Worm (Caenorhabditis elegans) whole organism, L1 larva: ENCODE measurements around the gene grl-9.

Experiments used
- C04F5.9 ChIP-seq: sonication (generic microtip); optimal IDR thresholded peaks from 2 replicates; lab custom pipeline; 2016; ENCODE audit warnings: missing genetic modification characterization, missing compliant biosample characterization
- Y116A8C.19 ChIP-seq: sonication (generic microtip); optimal IDR thresholded peaks from 2 replicates; lab custom pipeline; 2016; ENCODE audit warnings: missing compliant biosample characterization, missing genetic modification characterization, borderline replicate concordance
- aly-2 ChIP-seq: fragments of 150-350 bp; optimal IDR thresholded peaks from 2 replicates; lab custom pipeline; 2014; ENCODE audit warnings: missing biosample characterization, missing genetic modification characterization
- ama-1 ChIP-seq: fragments of 150-350 bp; optimal IDR thresholded peaks from 2 replicates; lab custom pipeline; 2014
- ceh-8 ChIP-seq: fragments of 200-800 bp; sonication (Bioruptor generic); optimal IDR thresholded peaks from 2 replicates; lab custom pipeline; 2018; ENCODE audit warnings: mild to moderate bottlenecking, missing genetic modification characterization, moderate library complexity, missing compliant biosample characterization
- ceh-88 ChIP-seq: fragments of 200-800 bp; sonication (Bioruptor generic); IDR thresholded peaks from 2 replicates; pipeline ENCODE4 v1.3.6; 2022; ENCODE audit warnings: missing genetic modification characterization, missing compliant biosample characterization
- dsc-1 ChIP-seq: sonication (generic microtip); optimal IDR thresholded peaks from 2 replicates; lab custom pipeline; 2016; ENCODE audit warnings: mild to moderate bottlenecking, missing genetic modification characterization, missing compliant biosample characterization
- efl-1 ChIP-seq, 4 experiments: fragments of 150-350 bp; optimal IDR thresholded peaks in 3 of 4; peaks in 1 of 4; 1 replicate in 1 of 4; 2 replicates in 3 of 4; lab custom pipeline; 2014; ENCODE audit warnings: missing biosample characterization in 2 of 4, missing genetic modification characterization in 2 of 4, missing genetic modification reagents in 2 of 4
- elt-3 ChIP-seq, 6 experiments: fragments of 150-350 bp in 1 of 6; sonication (generic microtip); optimal IDR thresholded peaks; 2 replicates each; lab custom pipeline; 2017 to 2018; ENCODE audit warnings: missing biosample characterization in 6 of 6, missing genetic modification characterization in 6 of 6, inconsistent platforms in 1 of 6
- fkh-10 ChIP-seq: sonication (generic microtip); optimal IDR thresholded peaks from 2 replicates; lab custom pipeline; 2017; ENCODE audit warnings: missing biosample characterization, missing genetic modification reagents, missing genetic modification characterization
- fkh-4 ChIP-seq: sonication (generic microtip); optimal IDR thresholded peaks from 2 replicates; lab custom pipeline; 2016; ENCODE audit warnings: missing compliant biosample characterization, missing genetic modification characterization, borderline replicate concordance
- fkh-8 ChIP-seq: sonication (generic microtip); optimal IDR thresholded peaks from 2 replicates; lab custom pipeline; 2016; ENCODE audit warnings: mild to moderate bottlenecking, missing genetic modification characterization, missing compliant biosample characterization
- hlh-17 ChIP-seq: fragments of 200-800 bp; sonication (Bioruptor generic); optimal IDR thresholded peaks from 2 replicates; lab custom pipeline; 2018; ENCODE audit warnings: missing genetic modification characterization, mild to moderate bottlenecking, missing compliant biosample characterization, moderate library complexity, borderline replicate concordance
- hlh-4 ChIP-seq: sonication (generic microtip); optimal IDR thresholded peaks from 2 replicates; lab custom pipeline; 2016; ENCODE audit warnings: mild to moderate bottlenecking, missing genetic modification characterization, missing compliant biosample characterization
- hpl-2 ChIP-seq: fragments of 150-350 bp; optimal IDR thresholded peaks from 2 replicates; lab custom pipeline; 2014; ENCODE audit warnings: missing biosample characterization, missing genetic modification reagents, missing genetic modification characterization
- lin-14 ChIP-seq: fragments of 200-800 bp; sonication (Bioruptor generic); optimal IDR thresholded peaks from 2 replicates; lab custom pipeline; 2018; ENCODE audit warnings: mild to moderate bottlenecking, missing genetic modification characterization, moderate library complexity, missing compliant biosample characterization
- lin-15B ChIP-seq: fragments of 150-350 bp; sonication (generic microtip); optimal IDR thresholded peaks from 3 replicates; lab custom pipeline; 2014; ENCODE audit warnings: missing biosample characterization, missing genetic modification characterization
- lin-39 ChIP-seq: fragments of 150-350 bp; optimal IDR thresholded peaks from 2 replicates; lab custom pipeline; 2014; ENCODE audit warnings: missing biosample characterization, missing genetic modification reagents, missing genetic modification characterization
- mep-1 ChIP-seq: fragments of 150-350 bp; optimal IDR thresholded peaks from 2 replicates; lab custom pipeline; 2014; ENCODE audit warnings: missing biosample characterization, missing genetic modification characterization
- nhr-19 ChIP-seq: fragments of 200-800 bp; sonication (Bioruptor generic); conservative IDR thresholded peaks from 2 replicates; pipeline ENCODE4 v1.3.6; 2022; ENCODE audit warnings: missing genetic modification characterization, missing compliant biosample characterization
- nhr-20 ChIP-seq: sonication (generic microtip); optimal IDR thresholded peaks from 2 replicates; lab custom pipeline; 2016; ENCODE audit warnings: mild to moderate bottlenecking, missing genetic modification characterization, missing compliant biosample characterization
- nhr-237 ChIP-seq: fragments of 150-350 bp; optimal IDR thresholded peaks from 2 replicates; lab custom pipeline; 2014; ENCODE audit warnings: missing biosample characterization, missing genetic modification characterization
- nhr-71 ChIP-seq: sonication (generic microtip); optimal IDR thresholded peaks from 2 replicates; lab custom pipeline; 2016; ENCODE audit warnings: mild to moderate bottlenecking, missing genetic modification characterization, moderate library complexity, missing compliant biosample characterization
- nhr-76 ChIP-seq: sonication (generic microtip); optimal IDR thresholded peaks from 2 replicates; lab custom pipeline; 2017; ENCODE audit warnings: missing biosample characterization, missing genetic modification characterization
- nhr-77 ChIP-seq: fragments of 150-350 bp; optimal IDR thresholded peaks from 2 replicates; lab custom pipeline; 2014; ENCODE audit warnings: missing biosample characterization, missing genetic modification characterization
- nhr-85 ChIP-seq: sonication (generic microtip); peaks from one replicate; lab custom pipeline; 2016; ENCODE audit warnings: missing genetic modification characterization, inconsistent platforms, missing compliant biosample characterization
- pag-3 ChIP-seq: sonication (generic microtip); optimal IDR thresholded peaks from 2 replicates; lab custom pipeline; 2017; ENCODE audit warnings: missing genetic modification characterization, mild to moderate bottlenecking, missing compliant biosample characterization, antibody characterized with exemption, borderline replicate concordance; ENCODE audit not compliant: insufficient read depth
- pqm-1 ChIP-seq: sonication (generic microtip); optimal IDR thresholded peaks from 3 replicates; lab custom pipeline; 2017; ENCODE audit warnings: missing biosample characterization, missing genetic modification characterization
- rnt-1 ChIP-seq: sonication (generic microtip); optimal IDR thresholded peaks from 2 replicates; lab custom pipeline; 2016; ENCODE audit warnings: mild to moderate bottlenecking, missing genetic modification characterization, moderate library complexity, missing compliant biosample characterization
- skn-1 ChIP-seq: fragments of 150-350 bp; optimal IDR thresholded peaks from 2 replicates; lab custom pipeline; 2014; ENCODE audit warnings: missing biosample characterization, missing genetic modification characterization
- snpc-4 ChIP-seq: fragments of 150-350 bp; optimal IDR thresholded peaks from 2 replicates; lab custom pipeline; 2014; ENCODE audit warnings: missing biosample characterization, missing genetic modification characterization
- snu-23 ChIP-seq: sonication (generic microtip); optimal IDR thresholded peaks from 2 replicates; lab custom pipeline; 2016; ENCODE audit warnings: missing genetic modification characterization, missing compliant biosample characterization
- sox-4 ChIP-seq: sonication (generic microtip); optimal IDR thresholded peaks from 2 replicates; lab custom pipeline; 2016; ENCODE audit warnings: missing genetic modification characterization, missing compliant biosample characterization
- sptf-1 ChIP-seq: fragments of 150-350 bp; optimal IDR thresholded peaks from 2 replicates; lab custom pipeline; 2014; ENCODE audit warnings: missing biosample characterization, missing genetic modification characterization
- swsn-7 ChIP-seq: sonication (generic microtip); optimal IDR thresholded peaks from 2 replicates; lab custom pipeline; 2016; ENCODE audit warnings: missing genetic modification characterization, missing compliant biosample characterization
- tlp-1 ChIP-seq: fragments of 150-350 bp; optimal IDR thresholded peaks from 2 replicates; lab custom pipeline; 2014; ENCODE audit warnings: missing biosample characterization, missing genetic modification characterization
- unc-130 ChIP-seq: fragments of 150-350 bp; optimal IDR thresholded peaks from 2 replicates; lab custom pipeline; 2017; ENCODE audit warnings: missing biosample characterization, missing genetic modification characterization, inconsistent platforms
- zip-4 ChIP-seq: fragments of 200-800 bp; sonication (Bioruptor generic); optimal IDR thresholded peaks from 2 replicates; lab custom pipeline; 2018; ENCODE audit warnings: mild to moderate bottlenecking, missing genetic modification characterization, moderate library complexity, missing compliant biosample characterization

grl-9 gene

ce11 chrV:6764972-6765371 is 33.5 kb upstream of the grl-9 start, which contains the start of gene bbs-8:
Gene bbs-8 (minus strand): TSS chrV:6765072.
- TF ChIP-seq fkh-8 (tag; lab: Kevin White, UChicago): peak; percentile 60
- no peak for TF ChIP-seq efl-1 (optimal IDR thresholded peaks at IDR 0.05; lab: Kevin White, UChicago)
- TF ChIP-seq efl-1 (GFP tag; optimal IDR thresholded peaks at IDR 0.05 in 1 of 2; lab: Kevin White, UChicago): peak in 1 of 2 experiments; percentile 61
- TF ChIP-seq hpl-2 (GFP tag; lab: Kevin White, UChicago): no peak
- TF ChIP-seq, all 84 proteins: peak for 2

ce11 chrV:6762361-6762760 is 30.9 kb upstream of the grl-9 start, which contains the start of gene T25F10.4:
Gene T25F10.4 (minus strand): TSS chrV:6762461.
- TF ChIP-seq nhr-237 (tag; lab: Kevin White, UChicago): no peak
- TF ChIP-seq skn-1 (tag; lab: Kevin White, UChicago): no peak
- no peak for TF ChIP-seq hlh-17 (GFP tag; lab: Kevin White, UChicago)
- TF ChIP-seq pqm-1: no peak
- TF ChIP-seq fkh-10 (GFP tag; lab: Kevin White, UChicago): no peak
- no peak for TF ChIP-seq ceh-8
- no peak for TF ChIP-seq lin-15B (tag; lab: Kevin White, UChicago)
- no peak for TF ChIP-seq unc-130
- TF ChIP-seq nhr-19 (GFP tag; lab: Robert Waterston, UW): no peak
- TF ChIP-seq mep-1 (tag; lab: Kevin White, UChicago): no peak
- no peak for TF ChIP-seq ceh-88 (GFP tag; lab: Robert Waterston, UW)
- no peak for TF ChIP-seq zip-4
- TF ChIP-seq C04F5.9 (tag; lab: Kevin White, UChicago): no peak
- no peak for TF ChIP-seq efl-1 (optimal IDR thresholded peaks at IDR 0.05; lab: Kevin White, UChicago)
- TF ChIP-seq efl-1 (GFP tag; optimal IDR thresholded peaks at IDR 0.05 in 1 of 2; lab: Kevin White, UChicago): no peak
- no peak for TF ChIP-seq ama-1 (lab: Kevin White, UChicago)

- no peak for TF ChIP-seq lin-39 (tag; lab: Kevin White, UChicago)
- TF ChIP-seq pqm-1: no peak
- no peak for TF ChIP-seq efl-1 (optimal IDR thresholded peaks at IDR 0.05; lab: Kevin White, UChicago)
- peak in 1 of 2 experiments; percentile 11 for TF ChIP-seq efl-1 (GFP tag; optimal IDR thresholded peaks at IDR 0.05 in 1 of 2; lab: Kevin White, UChicago)
- no peak for TF ChIP-seq tlp-1
- TF ChIP-seq, all 84 proteins: peak for 1
Measured at ce11 chrV:6758017-6758416, 26.5 kb upstream of the grl-9 start, which contains the start of gene dbl-1. Gene dbl-1 (plus strand): TSS chrV:6758135.

- TF ChIP-seq nhr-76 (tag; lab: Kevin White, UChicago) (no peak), nhr-77 (tag; lab: Kevin White, UChicago) (no peak), dsc-1 (tag; lab: Kevin White, UChicago) (peak; percentile 84), fkh-4 (tag; lab: Kevin White, UChicago) (peak; percentile 73)
Measured at ce11 chrV:6753257-6753656, 21.8 kb upstream of the grl-9 start.

- TF ChIP-seq aly-2 (tag; lab: Kevin White, UChicago): no peak
- TF ChIP-seq nhr-71 (tag; lab: Kevin White, UChicago): peak; percentile 68
- TF ChIP-seq ceh-8: no peak
- TF ChIP-seq tlp-1: no peak
- peak; percentile 11 for TF ChIP-seq nhr-20 (tag; lab: Kevin White, UChicago)
- no peak for TF ChIP-seq sox-4 (tag; lab: Kevin White, UChicago)
- TF ChIP-seq snu-23: peak; percentile 6
- TF ChIP-seq elt-3 (tag; optimal IDR thresholded peaks at IDR 0.05; lab: Kevin White, UChicago): no peak
- no peak for TF ChIP-seq snpc-4
- no peak for TF ChIP-seq Y116A8C.19
- no peak for TF ChIP-seq nhr-237 (tag; lab: Kevin White, UChicago)
- TF ChIP-seq nhr-76 (tag; lab: Kevin White, UChicago): no peak
- peak; percentile 19 for TF ChIP-seq rnt-1
- TF ChIP-seq swsn-7: no peak
- no peak for TF ChIP-seq nhr-85 (tag; lab: Kevin White, UChicago)
- peak; percentile 9 for TF ChIP-seq pag-3
- peak; percentile 51 for TF ChIP-seq nhr-19 (GFP tag; lab: Robert Waterston, UW)
- no peak for TF ChIP-seq zip-4
- TF ChIP-seq lin-15B (tag; lab: Kevin White, UChicago): no peak
- peak; percentile 74 for TF ChIP-seq lin-14 (GFP tag; lab: Kevin White, UChicago)
- no peak for TF ChIP-seq efl-1 (optimal IDR thresholded peaks at IDR 0.05; lab: Kevin White, UChicago)
- peak in 1 of 2 experiments; percentile 64 for TF ChIP-seq efl-1 (GFP tag; optimal IDR thresholded peaks at IDR 0.05 in 1 of 2; lab: Kevin White, UChicago)
- TF ChIP-seq hlh-4 (tag; lab: Kevin White, UChicago): no peak
- TF ChIP-seq sptf-1 (tag; lab: Kevin White, UChicago): no peak
- no peak for TF ChIP-seq ceh-88 (GFP tag; lab: Robert Waterston, UW)
Measured at ce11 chrV:6751493-6752100, 20.1 kb upstream of the grl-9 start.
